Worm (Caenorhabditis elegans) whole organism, young adult: ENCODE results near the gene sru-37.
A peak's percentile ranks its signal among the peaks of the same experiment; 100 is the strongest.

ENCODE experiments used
- B0019.2 ChIP-seq: fragments of 200-800 bp; sonication (Bioruptor generic); conservative IDR thresholded peaks from 2 replicates; pipeline ENCODE4 v1.3.6; 2022; ENCODE audit warnings: missing genetic modification reagents, missing genetic modification characterization, missing compliant biosample characterization
- D2030.7 ChIP-seq: fragments of 200-800 bp; sonication (Bioruptor generic); IDR thresholded peaks from 2 replicates; pipeline ENCODE4 v1.3.6; 2022; ENCODE audit warnings: missing genetic modification reagents, missing genetic modification characterization, missing compliant biosample characterization
- F55B11.4 ChIP-seq: sonication (generic microtip); optimal IDR thresholded peaks from 2 replicates; lab custom pipeline; 2016; ENCODE audit warnings: missing compliant biosample characterization, missing genetic modification characterization, borderline replicate concordance; ENCODE audit not compliant: insufficient read depth
- F57A8.1 ChIP-seq: fragments of 200-800 bp; sonication (Bioruptor generic); optimal IDR thresholded peaks from 2 replicates; lab custom pipeline; 2018; ENCODE audit warnings: mild to moderate bottlenecking, missing genetic modification characterization, moderate library complexity, missing compliant biosample characterization
- K11D2.4 ChIP-seq: fragments of 200-800 bp; sonication (Bioruptor generic); IDR thresholded peaks from 2 replicates; pipeline ENCODE4 v1.3.6; 2022; ENCODE audit warnings: missing genetic modification reagents, missing genetic modification characterization, missing compliant biosample characterization
- T26A5.8 ChIP-seq: sonication (generic microtip); optimal IDR thresholded peaks from 2 replicates; lab custom pipeline; 2016; ENCODE audit warnings: missing genetic modification characterization, missing compliant biosample characterization
- Y53F4B.3 ChIP-seq: fragments of 200-800 bp; sonication (Bioruptor generic); IDR thresholded peaks from 2 replicates; pipeline ENCODE4 v1.3.6; 2022; ENCODE audit warnings: missing genetic modification reagents, missing genetic modification characterization, missing compliant biosample characterization
- Y67H2A.10 ChIP-seq: fragments of 200-800 bp; sonication (Bioruptor generic); conservative IDR thresholded peaks from 2 replicates; pipeline ENCODE4 v1.3.6; 2022; ENCODE audit warnings: missing genetic modification reagents, missing genetic modification characterization, missing compliant biosample characterization
- ZK185.1 ChIP-seq: sonication (generic microtip); optimal IDR thresholded peaks from 2 replicates; lab custom pipeline; 2016; ENCODE audit warnings: mild to moderate bottlenecking, missing genetic modification characterization, missing compliant biosample characterization; ENCODE audit not compliant: poor library complexity, severe bottlenecking
- ama-1 ChIP-seq, 3 experiments: fragments of 150-350 bp in 1 of 3; sonication (generic microtip) in 2 of 3; optimal IDR thresholded peaks; 2 replicates each; lab custom pipeline; 2014 to 2018; ENCODE audit warnings: missing biosample characterization in 2 of 3, missing genetic modification characterization in 2 of 3, missing genetic modification reagents in 2 of 3
- aptf-3 ChIP-seq: fragments of 200-800 bp; sonication (Bioruptor generic); IDR thresholded peaks from 2 replicates; pipeline ENCODE4 v1.3.6; 2022; ENCODE audit warnings: missing genetic modification characterization, missing compliant biosample characterization
- atf-7 ChIP-seq: sonication (generic microtip); optimal IDR thresholded peaks from 2 replicates; lab custom pipeline; 2017; ENCODE audit warnings: mild to moderate bottlenecking, missing genetic modification characterization, missing compliant biosample characterization
- athp-1 ChIP-seq: sonication (generic microtip); optimal IDR thresholded peaks from 2 replicates; lab custom pipeline; 2017; ENCODE audit warnings: mild to moderate bottlenecking, missing genetic modification characterization, missing compliant biosample characterization
- attf-5 ChIP-seq: fragments of 200-800 bp; sonication (Bioruptor generic); optimal IDR thresholded peaks from 2 replicates; lab custom pipeline; 2018; ENCODE audit warnings: mild to moderate bottlenecking, missing genetic modification characterization, missing compliant biosample characterization
- bed-2 ChIP-seq: fragments of 200-800 bp; sonication (Bioruptor generic); IDR thresholded peaks from 2 replicates; pipeline ENCODE4 v1.3.6; 2022; ENCODE audit warnings: missing genetic modification reagents, missing genetic modification characterization, missing compliant biosample characterization
- ccch-3 ChIP-seq: fragments of 200-800 bp; sonication (Bioruptor generic); optimal IDR thresholded peaks from 2 replicates; lab custom pipeline; 2018; ENCODE audit warnings: mild to moderate bottlenecking, missing genetic modification characterization, missing compliant biosample characterization
- ceh-40 ChIP-seq: fragments of 200-800 bp; sonication (Bioruptor generic); IDR thresholded peaks from 2 replicates; pipeline ENCODE4 v1.3.6; 2022; ENCODE audit warnings: missing genetic modification characterization, missing compliant biosample characterization
- ceh-79 ChIP-seq: sonication (generic microtip); optimal IDR thresholded peaks from 2 replicates; lab custom pipeline; 2017; ENCODE audit warnings: mild to moderate bottlenecking, missing genetic modification characterization, missing compliant biosample characterization
- ceh-91 ChIP-seq: fragments of 200-800 bp; sonication (Bioruptor generic); IDR thresholded peaks from 2 replicates; pipeline ENCODE4 v1.3.6; 2022; ENCODE audit warnings: missing genetic modification reagents, missing genetic modification characterization, missing compliant biosample characterization
- chd-7 ChIP-seq: sonication (generic microtip); optimal IDR thresholded peaks from 2 replicates; lab custom pipeline; 2016; ENCODE audit warnings: mild to moderate bottlenecking, missing genetic modification characterization, moderate library complexity, missing compliant biosample characterization
- dpl-1 ChIP-seq: fragments of 150-350 bp; optimal IDR thresholded peaks from 2 replicates; lab custom pipeline; 2014; ENCODE audit warnings: missing biosample characterization, missing genetic modification reagents, missing genetic modification characterization
- efl-1 ChIP-seq: fragments of 150-350 bp; optimal IDR thresholded peaks from 2 replicates; lab custom pipeline; 2014; ENCODE audit warnings: missing biosample characterization, missing genetic modification reagents, missing genetic modification characterization
- egl-44 ChIP-seq: fragments of 200-800 bp; sonication (Bioruptor generic); IDR thresholded peaks from 2 replicates; pipeline ENCODE4 v1.3.6; 2022; ENCODE audit warnings: missing genetic modification reagents, missing genetic modification characterization, missing compliant biosample characterization
- egrh-3 ChIP-seq: fragments of 200-800 bp; sonication (Bioruptor generic); IDR thresholded peaks from 2 replicates; pipeline ENCODE4 v1.3.6; 2022; ENCODE audit warnings: missing genetic modification reagents, missing genetic modification characterization, missing compliant biosample characterization
- ekl-4 ChIP-seq: fragments of 200-800 bp; sonication (Bioruptor generic); IDR thresholded peaks from 2 replicates; pipeline ENCODE4 v1.3.6; 2022; ENCODE audit warnings: missing genetic modification reagents, missing genetic modification characterization, missing compliant biosample characterization
- hmg-1.2 ChIP-seq: fragments of 200-800 bp; sonication (Bioruptor generic); IDR thresholded peaks from 2 replicates; pipeline ENCODE4 v1.3.6; 2022; ENCODE audit warnings: missing genetic modification reagents, missing genetic modification characterization, missing compliant biosample characterization
- hmg-20 ChIP-seq: fragments of 200-800 bp; sonication (Bioruptor generic); IDR thresholded peaks from 2 replicates; pipeline ENCODE4 v1.3.6; 2022; ENCODE audit warnings: missing genetic modification reagents, missing genetic modification characterization, missing compliant biosample characterization
- lin-40 ChIP-seq: sonication (generic microtip); optimal IDR thresholded peaks from 2 replicates; lab custom pipeline; 2016; ENCODE audit warnings: missing genetic modification characterization, mild to moderate bottlenecking, missing compliant biosample characterization, missing genotype, missing genetic modification reagents
- lin-54 ChIP-seq: fragments of 200-800 bp; sonication (Bioruptor generic); optimal IDR thresholded peaks from 2 replicates; lab custom pipeline; 2018; ENCODE audit warnings: mild to moderate bottlenecking, missing genetic modification characterization, missing compliant biosample characterization
- lsl-1 ChIP-seq: fragments of 200-800 bp; sonication (Bioruptor generic); optimal IDR thresholded peaks from 2 replicates; lab custom pipeline; 2018; ENCODE audit warnings: mild to moderate bottlenecking, missing genetic modification characterization, moderate library complexity, missing compliant biosample characterization
- madf-6 ChIP-seq: fragments of 200-800 bp; sonication (Bioruptor generic); IDR thresholded peaks from 2 replicates; pipeline ENCODE4 v1.3.6; 2022; ENCODE audit warnings: missing genetic modification reagents, missing genetic modification characterization, missing compliant biosample characterization
- madf-8 ChIP-seq: fragments of 200-800 bp; sonication (Bioruptor generic); conservative IDR thresholded peaks from 2 replicates; pipeline ENCODE4 v1.3.6; 2022; ENCODE audit warnings: missing genetic modification reagents, missing genetic modification characterization, missing compliant biosample characterization
- nhr-120 ChIP-seq: fragments of 200-800 bp; sonication (Bioruptor generic); IDR thresholded peaks from 2 replicates; pipeline ENCODE4 v1.3.6; 2022; ENCODE audit warnings: missing genetic modification characterization, missing compliant biosample characterization
- pbrm-1 ChIP-seq: fragments of 200-800 bp; sonication (Bioruptor generic); IDR thresholded peaks from 2 replicates; pipeline ENCODE4 v1.3.6; 2022; ENCODE audit warnings: missing genetic modification reagents, missing genetic modification characterization, missing compliant biosample characterization
- pha-4 ChIP-seq: fragments of 150-350 bp; sonication (generic microtip); optimal IDR thresholded peaks from 2 replicates; lab custom pipeline; 2014; ENCODE audit warnings: missing biosample characterization, missing genetic modification reagents, missing genetic modification characterization
- rcor-1 ChIP-seq: fragments of 200-800 bp; sonication (Bioruptor generic); IDR thresholded peaks from 2 replicates; pipeline ENCODE4 v1.3.6; 2022; ENCODE audit warnings: missing genetic modification reagents, missing genetic modification characterization, missing compliant biosample characterization
- snpc-4 ChIP-seq, 5 experiments: fragments of 150-350 bp in 1 of 5; sonication (generic microtip) in 4 of 5; optimal IDR thresholded peaks; 2 replicates each; lab custom pipeline; 2014 to 2018; ENCODE audit warnings: missing genetic modification characterization in 5 of 5, missing biosample characterization in 3 of 5, antibody characterized with exemption in 2 of 5, mild to moderate bottlenecking in 2 of 5, missing compliant biosample characterization in 2 of 5, missing genotype in 2 of 5, moderate library complexity in 2 of 5, missing genetic modification reagents in 1 of 5
- unc-130 ChIP-seq: sonication (generic microtip); optimal IDR thresholded peaks from 2 replicates; lab custom pipeline; 2016; ENCODE audit warnings: missing genetic modification reagents, missing genetic modification characterization, missing compliant biosample characterization
- xnd-1 ChIP-seq: sonication (generic microtip); optimal IDR thresholded peaks from 2 replicates; lab custom pipeline; 2016; ENCODE audit warnings: missing genotype, missing genetic modification reagents, missing genetic modification characterization, missing compliant biosample characterization
- zim-3 ChIP-seq: sonication (generic microtip); optimal IDR thresholded peaks from 2 replicates; lab custom pipeline; 2017; ENCODE audit warnings: mild to moderate bottlenecking, missing genetic modification characterization, moderate library complexity, missing compliant biosample characterization
- ztf-25 ChIP-seq: fragments of 200-800 bp; sonication (Bioruptor generic); IDR thresholded peaks from 2 replicates; pipeline ENCODE4 v1.3.6; 2022; ENCODE audit warnings: missing genetic modification reagents, missing genetic modification characterization, missing compliant biosample characterization

sru-37 gene

DNA sequence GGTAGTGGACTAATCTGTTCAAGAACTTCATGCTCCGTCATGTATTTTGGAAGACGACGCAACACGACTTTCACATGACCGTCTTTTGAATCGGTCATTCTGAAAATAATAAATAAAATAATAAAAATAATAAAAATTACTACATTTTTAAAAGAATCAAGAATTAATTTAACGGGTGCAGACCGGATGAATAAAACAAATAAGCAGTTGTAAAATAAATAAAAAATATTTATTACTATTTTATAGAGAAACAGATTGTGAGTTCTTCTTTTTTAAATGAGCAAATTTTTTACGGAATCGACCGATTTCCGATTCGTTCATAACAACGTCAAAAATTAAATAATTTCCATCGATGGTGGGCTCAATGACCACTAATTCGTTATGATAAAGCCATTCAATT, 27.6 kb upstream of the sru-37 start, which contains the start of gene smg-4:
Gene smg-4 (minus strand): TSS at position 101 of the 400 bp plus-strand sequence.
- TF ChIP-seq madf-6 (GFP tag; lab: Robert Waterston, UW) = 0 out of 2 replicates have a peak, but pooled peaks have one; percentile 10
- no peak for TF ChIP-seq K11D2.4
- no peak for TF ChIP-seq ceh-79 (tag; lab: Kevin White, UChicago)
- no peak for TF ChIP-seq F55B11.4
- TF ChIP-seq hmg-1.2 (GFP tag; lab: Robert Waterston, UW) = no peak

- no peak for TF ChIP-seq aptf-3 (GFP tag; lab: Robert Waterston, UW)
- no peak for TF ChIP-seq madf-8 (GFP tag; lab: Robert Waterston, UW)
- no peak for TF ChIP-seq D2030.7 (GFP tag; lab: Robert Waterston, UW)
- TF ChIP-seq egrh-3 (GFP tag; lab: Robert Waterston, UW) = no peak
These were observed 25.8 kb upstream of the sru-37 start, which contains the start of gene F46B6.4 for ce11 chrV:9779418-9779817. F46B6.4 (minus strand) TSS chrV:9779518.

ce11 chrV:9782045-9782444, 23.2 kb upstream of the sru-37 start:
- TF ChIP-seq dpl-1 (GFP tag; lab: Kevin White, UChicago) (no peak), egl-44 (GFP tag; lab: Robert Waterston, UW) (no peak), zim-3 (tag; lab: Kevin White, UChicago) (no peak), pbrm-1 (GFP tag; lab: Robert Waterston, UW) (no peak), attf-5 (no peak), ceh-79 (tag; lab: Kevin White, UChicago) (no peak), ZK185.1 (tag; lab: Kevin White, UChicago) (no peak), pha-4 (tag; lab: Kevin White, UChicago) (no peak), ccch-3 (GFP tag; lab: Kevin White, UChicago) (no peak)

DNA sequence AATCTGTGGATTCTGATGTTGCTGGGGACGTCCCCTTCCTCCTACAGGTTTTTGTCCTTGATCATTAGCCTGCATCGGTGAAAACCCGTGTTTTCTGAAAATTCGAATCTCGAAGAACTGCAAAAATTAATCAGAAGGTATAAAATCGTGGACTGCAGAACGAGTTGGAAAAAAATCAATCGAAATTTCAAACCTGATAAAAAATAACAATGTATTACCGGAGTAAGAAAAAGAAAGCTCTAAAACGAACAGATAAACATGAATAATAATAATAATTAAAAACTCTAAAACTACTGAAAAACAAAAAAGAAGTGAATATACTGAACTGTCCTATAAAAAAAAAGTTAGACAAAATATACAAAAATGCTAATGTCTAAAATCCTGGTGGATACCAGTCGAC, 22.3 kb upstream of the sru-37 start, which contains the start of gene F46B6.5:
Gene F46B6.5 (minus strand): TSS at position 101 of the 400 bp plus-strand sequence.
- TF ChIP-seq ztf-25 (GFP tag; lab: Robert Waterston, UW) = 0 out of 2 replicates have a peak, but pooled peaks have one; percentile 38
- TF ChIP-seq K11D2.4 = no peak
- no peak for TF ChIP-seq bed-2 (GFP tag; lab: Robert Waterston, UW)
- TF ChIP-seq ceh-40 (GFP tag; lab: Robert Waterston, UW) = no peak
- no peak for TF ChIP-seq Y53F4B.3 (GFP tag; lab: Robert Waterston, UW)
- TF ChIP-seq T26A5.8 = no peak

DNA sequence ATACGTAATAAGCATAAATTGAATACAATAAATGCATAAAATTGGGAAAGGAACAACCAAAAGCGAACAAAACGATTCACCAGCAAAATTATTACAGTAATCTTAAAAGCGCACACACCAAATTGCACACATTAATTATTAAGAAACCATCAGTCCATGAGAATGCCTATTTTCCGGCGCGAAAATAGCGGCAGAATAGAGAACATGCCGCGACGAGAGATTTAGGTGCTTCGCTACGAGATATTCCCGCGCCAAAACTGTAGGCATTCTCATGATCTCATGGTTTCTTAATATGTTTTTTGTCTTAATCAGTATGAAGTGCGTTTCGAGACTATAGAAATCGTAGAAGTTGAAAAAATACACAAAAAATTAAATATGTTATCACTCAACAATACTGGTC, 21.0 kb upstream of the sru-37 start:
- peak; percentile 82 for TF ChIP-seq madf-6 (GFP tag; lab: Robert Waterston, UW)
- no peak for TF ChIP-seq ama-1 (optimal IDR thresholded peaks at IDR 0.05; lab: Kevin White, UChicago)
- no peak for TF ChIP-seq ama-1 (GFP tag; optimal IDR thresholded peaks at IDR 0.05; lab: Kevin White, UChicago)
- no peak for TF ChIP-seq B0019.2 (GFP tag; lab: Robert Waterston, UW)
- no peak for TF ChIP-seq K11D2.4
- TF ChIP-seq athp-1 = no peak
- TF ChIP-seq egl-44 (GFP tag; lab: Robert Waterston, UW) = no peak
- no peak for TF ChIP-seq nhr-120 (GFP tag; lab: Robert Waterston, UW)
- TF ChIP-seq zim-3 (tag; lab: Kevin White, UChicago) = no peak
- no peak for TF ChIP-seq snpc-4 (GFP tag; optimal IDR thresholded peaks at IDR 0.05; lab: Kevin White, UChicago)
- no peak for TF ChIP-seq snpc-4 (tag; optimal IDR thresholded peaks at IDR 0.05; lab: Kevin White, UChicago)
- TF ChIP-seq lsl-1 (GFP tag; lab: Kevin White, UChicago) = peak; percentile 45
- TF ChIP-seq dpl-1 (GFP tag; lab: Kevin White, UChicago) = peak; percentile 21
- TF ChIP-seq Y67H2A.10 = no peak
- TF ChIP-seq F57A8.1 = no peak
- no peak for TF ChIP-seq lin-54 (GFP tag; lab: Kevin White, UChicago)
- TF ChIP-seq rcor-1 = no peak
- TF ChIP-seq hmg-20 = no peak
- TF ChIP-seq chd-7 (tag; lab: Kevin White, UChicago) = no peak
- peak; percentile 50; the same call in 1 of the 2 replicates for TF ChIP-seq ceh-91 (GFP tag; lab: Robert Waterston, UW)
- TF ChIP-seq ekl-4 (GFP tag; lab: Robert Waterston, UW) = no peak; the same call in 1 of the 2 replicates
- no peak for TF ChIP-seq unc-130 (GFP tag; lab: Kevin White, UChicago)
- no peak for TF ChIP-seq lin-40 (tag; lab: Kevin White, UChicago)
- TF ChIP-seq atf-7 = no peak
- TF ChIP-seq efl-1 (GFP tag; lab: Kevin White, UChicago) = peak; percentile 56
- TF ChIP-seq xnd-1 (tag; lab: Kevin White, UChicago) = peak; percentile 49
